2 worm cellular contexts compared by ENCODE assay signal in genomic region chrIV:2599634-2600033, ce11.
TF ChIP-seq lines count a peak whose summit lies in the region.

No protein-coding gene starts in this region.

TF ChIP-seq in whole organism, L1 larva, 84 proteins besides CTCF, POLR2A, EP300 and RAD21 (continued from another document):
- TF ChIP-seq unc-130 (tag; optimal IDR thresholded peaks at IDR 0.05; lab: Kevin White, UChicago): peak; percentile 57
- peak; percentile 84 for TF ChIP-seq nhr-85 (tag; lab: Kevin White, UChicago)
- peak; percentile 55 for TF ChIP-seq fos-1 (tag; optimal IDR thresholded peaks at IDR 0.05; lab: Kevin White, UChicago)
- TF ChIP-seq nhr-11 (tag; optimal IDR thresholded peaks at IDR 0.05; lab: Kevin White, UChicago): peak; percentile 91
- peak; percentile 49 for TF ChIP-seq C04F5.9 (tag; optimal IDR thresholded peaks at IDR 0.05; lab: Kevin White, UChicago)
- TF ChIP-seq nhr-77 (tag; optimal IDR thresholded peaks at IDR 0.05; lab: Kevin White, UChicago): peak; percentile 44
- TF ChIP-seq pax-3 (tag; optimal IDR thresholded peaks at IDR 0.05; lab: Kevin White, UChicago): peak; percentile 53
- TF ChIP-seq lin-14 (GFP tag; optimal IDR thresholded peaks at IDR 0.05; lab: Kevin White, UChicago): peak; percentile 95
- TF ChIP-seq sox-4 (tag; optimal IDR thresholded peaks at IDR 0.05; lab: Kevin White, UChicago): peak; percentile 10
- TF ChIP-seq skn-1 (tag; optimal IDR thresholded peaks at IDR 0.05; lab: Kevin White, UChicago): peak; percentile 81
- TF ChIP-seq blmp-1 (tag; optimal IDR thresholded peaks at IDR 0.05; lab: Kevin White, UChicago): peak; percentile 55
- peak; percentile 38 for TF ChIP-seq mef-2 (tag; optimal IDR thresholded peaks at IDR 0.05; lab: Kevin White, UChicago)
- peak; percentile 93 for TF ChIP-seq unc-86 (tag; optimal IDR thresholded peaks at IDR 0.05; lab: Kevin White, UChicago)
- peak; percentile 10 for TF ChIP-seq lin-15B (tag; optimal IDR thresholded peaks at IDR 0.05; lab: Kevin White, UChicago)
- peak; percentile 17 for TF ChIP-seq fkh-10 (GFP tag; optimal IDR thresholded peaks at IDR 0.05; lab: Kevin White, UChicago)
- no peak for TF ChIP-seq unc-62 (GFP tag; optimal IDR thresholded peaks at IDR 0.05; lab: Kevin White, UChicago)
- TF ChIP-seq ceh-88 (GFP tag; IDR thresholded peaks at IDR 0.05; lab: Robert Waterston, UW): no peak
- peak; percentile 84 to 89 for TF ChIP-seq lsy-2 (tag; optimal IDR thresholded peaks at IDR 0.05; lab: Kevin White, UChicago)
- TF ChIP-seq C16A3.4 (tag; optimal IDR thresholded peaks at IDR 0.05; lab: Kevin White, UChicago): peak; percentile 56
- TF ChIP-seq mep-1 (tag; optimal IDR thresholded peaks at IDR 0.05; lab: Kevin White, UChicago): peak; percentile 94
- TF ChIP-seq grh-1 (GFP tag; IDR thresholded peaks at IDR 0.05; lab: Robert Waterston, UW): peak; percentile 50
- no peak for TF ChIP-seq nhr-12 (tag; optimal IDR thresholded peaks at IDR 0.05; lab: Kevin White, UChicago)
- no peak for TF ChIP-seq tlp-1 (tag; optimal IDR thresholded peaks at IDR 0.05; lab: Kevin White, UChicago)
- TF ChIP-seq elt-3 (tag; optimal IDR thresholded peaks at IDR 0.05; lab: Kevin White, UChicago): peak in 2 of 6 experiments; percentile 13 to 24
- TF ChIP-seq rnt-1 (tag; optimal IDR thresholded peaks at IDR 0.05; lab: Kevin White, UChicago): peak; percentile 90
- peak; percentile 85 to 90 for TF ChIP-seq efl-1 (optimal IDR thresholded peaks at IDR 0.05; lab: Kevin White, UChicago)
- TF ChIP-seq efl-1 (GFP tag; optimal IDR thresholded peaks at IDR 0.05 in 1 of 2; lab: Kevin White, UChicago): peak; percentile 74 to 97
- TF ChIP-seq zag-1 (tag; optimal IDR thresholded peaks at IDR 0.05; lab: Kevin White, UChicago): peak; percentile 9
- peak; percentile 36 for TF ChIP-seq hpl-2 (GFP tag; optimal IDR thresholded peaks at IDR 0.05; lab: Kevin White, UChicago)
- peak; percentile 74 to 78 (median 74) for TF ChIP-seq dpl-1 (GFP tag; optimal IDR thresholded peaks at IDR 0.05; lab: Kevin White, UChicago)
- peak; percentile 62 for TF ChIP-seq dsc-1 (tag; optimal IDR thresholded peaks at IDR 0.05; lab: Kevin White, UChicago)
- TF ChIP-seq snu-23 (GFP tag; optimal IDR thresholded peaks at IDR 0.05; lab: Kevin White, UChicago): peak; percentile 95
- peak; percentile 86 for TF ChIP-seq tbx-2 (tag; optimal IDR thresholded peaks at IDR 0.05; lab: Kevin White, UChicago)
- TF ChIP-seq fkh-8 (tag; optimal IDR thresholded peaks at IDR 0.05; lab: Kevin White, UChicago): peak; percentile 85
- TF ChIP-seq lin-35 (GFP tag; optimal IDR thresholded peaks at IDR 0.05; lab: Kevin White, UChicago): peak; percentile 77 to 87
- no peak for TF ChIP-seq hlh-17 (GFP tag; optimal IDR thresholded peaks at IDR 0.05; lab: Kevin White, UChicago; ENCODE audit: borderline replicate concordance)
- TF ChIP-seq pqm-1 (tag; optimal IDR thresholded peaks at IDR 0.05; lab: Kevin White, UChicago): no peak
- TF ChIP-seq mab-9 (GFP tag; IDR thresholded peaks at IDR 0.05; lab: Robert Waterston, UW): no peak
- no peak for TF ChIP-seq zip-4 (GFP tag; optimal IDR thresholded peaks at IDR 0.05; lab: Kevin White, UChicago)
- peak; percentile 76 for TF ChIP-seq nhr-90 (tag; optimal IDR thresholded peaks at IDR 0.05; lab: Kevin White, UChicago; ENCODE audit: poor library complexity)
- TF ChIP-seq lir-3 (tag; optimal IDR thresholded peaks at IDR 0.05; lab: Kevin White, UChicago; ENCODE audit: poor library complexity): peak; percentile 54
- peak; percentile 83 for TF ChIP-seq ama-1 (optimal IDR thresholded peaks at IDR 0.05; lab: Kevin White, UChicago)
- TF ChIP-seq elt-2 (tag; optimal IDR thresholded peaks at IDR 0.05; lab: Kevin White, UChicago): peak; percentile 12
- peak; percentile 96 for TF ChIP-seq nhr-71 (tag; optimal IDR thresholded peaks at IDR 0.05; lab: Kevin White, UChicago)
- peak; percentile 31 for TF ChIP-seq sup-37 (GFP tag; optimal IDR thresholded peaks at IDR 0.05; lab: Kevin White, UChicago)
- peak; percentile 69 for TF ChIP-seq jun-1 (tag; optimal IDR thresholded peaks at IDR 0.05; lab: Kevin White, UChicago)
- TF ChIP-seq lin-13 (GFP tag; optimal IDR thresholded peaks at IDR 0.05; lab: Kevin White, UChicago): peak; percentile 89
- peak; percentile 33 for TF ChIP-seq aha-1 (tag; optimal IDR thresholded peaks at IDR 0.05; lab: Kevin White, UChicago)
- TF ChIP-seq nhr-19 (GFP tag; conservative IDR thresholded peaks at IDR 0.05; lab: Robert Waterston, UW): peak; percentile 90
- TF ChIP-seq ztf-4 (tag; optimal IDR thresholded peaks at IDR 0.05; lab: Kevin White, UChicago): peak; percentile 75
- TF ChIP-seq nhr-20 (tag; optimal IDR thresholded peaks at IDR 0.05; lab: Kevin White, UChicago): peak; percentile 86

TF ChIP-seq in whole organism, L3 larva, 47 proteins besides CTCF, POLR2A, EP300 and RAD21 (continued from another document):
- no peak for TF ChIP-seq nhr-12 (tag; optimal IDR thresholded peaks at IDR 0.05; lab: Kevin White, UChicago)
- no peak for TF ChIP-seq nhr-237 (tag; optimal IDR thresholded peaks at IDR 0.05; lab: Kevin White, UChicago)
- TF ChIP-seq ceh-16 (tag; optimal IDR thresholded peaks at IDR 0.05; lab: Kevin White, UChicago): no peak
- peak; percentile 76 for TF ChIP-seq pqm-1 (tag; optimal IDR thresholded peaks at IDR 0.05; lab: Kevin White, UChicago)
- peak; percentile 21 for TF ChIP-seq snpc-4 (tag; optimal IDR thresholded peaks at IDR 0.05; lab: Kevin White, UChicago)
- no peak for TF ChIP-seq ZK546.5 (tag; optimal IDR thresholded peaks at IDR 0.05; lab: Kevin White, UChicago)
- no peak for TF ChIP-seq nhr-76 (tag; optimal IDR thresholded peaks at IDR 0.05; lab: Kevin White, UChicago)
- peak; percentile 76 for TF ChIP-seq nhr-23 (tag; optimal IDR thresholded peaks at IDR 0.05; lab: Kevin White, UChicago)
- no peak for TF ChIP-seq daf-12 (tag; optimal IDR thresholded peaks at IDR 0.05; lab: Kevin White, UChicago)
- TF ChIP-seq egl-5 (tag; optimal IDR thresholded peaks at IDR 0.05; lab: Kevin White, UChicago): peak; percentile 67
- peak; percentile 40 for TF ChIP-seq unc-62 (GFP tag; optimal IDR thresholded peaks at IDR 0.05; lab: Kevin White, UChicago)
- TF ChIP-seq ama-1 (optimal IDR thresholded peaks at IDR 0.05; lab: Kevin White, UChicago): peak; percentile 88
- no peak for TF ChIP-seq nhr-77 (tag; optimal IDR thresholded peaks at IDR 0.05; lab: Kevin White, UChicago)
- no peak for TF ChIP-seq egl-27 (tag; optimal IDR thresholded peaks at IDR 0.05; lab: Kevin White, UChicago)
- TF ChIP-seq eor-1 (tag; optimal IDR thresholded peaks at IDR 0.05; lab: Kevin White, UChicago): no peak
- TF ChIP-seq unc-39 (tag; optimal IDR thresholded peaks at IDR 0.05; lab: Kevin White, UChicago): no peak
- TF ChIP-seq ceh-9 (tag; optimal IDR thresholded peaks at IDR 0.05; lab: Kevin White, UChicago): no peak
- TF ChIP-seq fkh-10 (GFP tag; optimal IDR thresholded peaks at IDR 0.05; lab: Kevin White, UChicago): peak; percentile 68
- peak; percentile 64 for TF ChIP-seq lin-39 (tag; optimal IDR thresholded peaks at IDR 0.05; lab: Kevin White, UChicago)
- peak; percentile 87 for TF ChIP-seq jun-1 (tag; optimal IDR thresholded peaks at IDR 0.05; lab: Kevin White, UChicago)
- peak; percentile 64 for TF ChIP-seq elt-2 (tag; optimal IDR thresholded peaks at IDR 0.05; lab: Kevin White, UChicago)
- TF ChIP-seq mml-1 (tag; optimal IDR thresholded peaks at IDR 0.05; lab: Kevin White, UChicago): no peak
- TF ChIP-seq lin-15B (tag; optimal IDR thresholded peaks at IDR 0.05; lab: Kevin White, UChicago): peak; percentile 79
- peak; percentile 45 for TF ChIP-seq fos-1 (tag; optimal IDR thresholded peaks at IDR 0.05; lab: Kevin White, UChicago)
- peak; percentile 51 for TF ChIP-seq R02D3.7 (tag; optimal IDR thresholded peaks at IDR 0.05; lab: Kevin White, UChicago)
